Fruit fly (Drosophila melanogaster) whole organism, wandering third instar larva: ENCODE measurements around the gene CG5641.

Experiments
- Abd-B ChIP-seq: fragments of >200 bp; optimal IDR thresholded peaks from 2 replicates; lab custom pipeline; 2017; ENCODE audit warnings: missing biosample characterization, missing genetic modification characterization
- Jra ChIP-seq: sonication (Bioruptor generic); optimal IDR thresholded peaks from 2 replicates; lab custom pipeline; 2016; ENCODE audit warnings: missing biosample characterization, missing genetic modification characterization
- br ChIP-seq: fragments of 200-800 bp; sonication (Bioruptor generic); optimal IDR thresholded peaks from 2 replicates; lab custom pipeline; 2016; ENCODE audit warnings: missing biosample characterization, missing genetic modification characterization
- pan ChIP-seq: fragments of >200 bp; optimal IDR thresholded peaks from 2 replicates; lab custom pipeline; 2017

dm6 chr3R:12433764-12434163, 4.7 kb upstream of the CG5641 start, which contains the start of the genes Aos1 and Srlp:
- no peak for TF ChIP-seq pan
- no peak for TF ChIP-seq Jra
- no peak for TF ChIP-seq br
- no peak for TF ChIP-seq Abd-B (GFP tag; lab: Kevin White, UChicago)
